Worm (Caenorhabditis elegans) whole organism, L4/young adult: ENCODE data around the gene F49E11.7.

ENCODE experiments used
- W03F9.2 ChIP-seq: fragments of 150-350 bp; optimal IDR thresholded peaks from 2 replicates; lab custom pipeline; 2014; ENCODE audit warnings: missing biosample characterization, missing genetic modification characterization
- him-1 ChIP-seq: sonication (generic microtip); optimal IDR thresholded peaks from 2 replicates; lab custom pipeline; 2016; ENCODE audit warnings: missing genotype, missing genetic modification reagents, missing genetic modification characterization, missing compliant biosample characterization

- no peak for TF ChIP-seq him-1 (tag; lab: Kevin White, UChicago)
- no peak for TF ChIP-seq W03F9.2 (tag; lab: Kevin White, UChicago)
Measured at ce11 chrIV:13078342-13078741, 25.7 kb downstream of the F49E11.7 start.
